Worm (Caenorhabditis elegans): Measurements from ENCODE around the gene ttr-17.

DNA sequence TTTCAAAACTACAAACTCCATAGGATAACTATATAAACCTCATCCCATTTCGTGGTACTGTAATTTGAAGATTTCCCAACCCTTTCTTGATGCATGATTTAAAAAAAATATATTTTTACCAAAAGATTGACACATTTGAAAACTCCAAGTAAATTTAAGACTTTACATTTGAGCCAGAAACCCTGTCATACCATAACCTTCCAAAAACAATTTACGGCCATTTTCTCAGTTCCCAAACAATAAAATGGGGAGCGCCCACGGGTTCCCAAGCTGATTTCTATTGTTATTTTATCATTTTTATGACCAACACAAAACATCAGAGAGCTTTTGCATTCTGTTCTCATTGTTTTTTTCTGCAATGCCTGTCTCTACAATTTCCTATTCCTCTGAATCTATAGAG, 45.8 kb upstream of the ttr-17 start, which contains the start of gene clc-9:
- TF ChIP-seq ama-1 (optimal IDR thresholded peaks at IDR 0.05) (no peak), tbx-11 (GFP tag; IDR thresholded peaks at IDR 0.05) (no peak), tra-4 (tag; optimal IDR thresholded peaks at IDR 0.05) (no peak), F13C5.2 (tag; optimal IDR thresholded peaks at IDR 0.05) (no peak)
